Fruit fly (Drosophila melanogaster) whole organism, larva: ENCODE data around the gene CG14356.

ENCODE experiments used
- noc ChIP-seq: fragments of 200-800 bp; sonication (Bioruptor generic); optimal IDR thresholded peaks from 3 replicates; lab custom pipeline; 2019; ENCODE audit warnings: missing biosample characterization, mild to moderate bottlenecking, missing genetic modification characterization, moderate library complexity

The CG14356 gene

DNA sequence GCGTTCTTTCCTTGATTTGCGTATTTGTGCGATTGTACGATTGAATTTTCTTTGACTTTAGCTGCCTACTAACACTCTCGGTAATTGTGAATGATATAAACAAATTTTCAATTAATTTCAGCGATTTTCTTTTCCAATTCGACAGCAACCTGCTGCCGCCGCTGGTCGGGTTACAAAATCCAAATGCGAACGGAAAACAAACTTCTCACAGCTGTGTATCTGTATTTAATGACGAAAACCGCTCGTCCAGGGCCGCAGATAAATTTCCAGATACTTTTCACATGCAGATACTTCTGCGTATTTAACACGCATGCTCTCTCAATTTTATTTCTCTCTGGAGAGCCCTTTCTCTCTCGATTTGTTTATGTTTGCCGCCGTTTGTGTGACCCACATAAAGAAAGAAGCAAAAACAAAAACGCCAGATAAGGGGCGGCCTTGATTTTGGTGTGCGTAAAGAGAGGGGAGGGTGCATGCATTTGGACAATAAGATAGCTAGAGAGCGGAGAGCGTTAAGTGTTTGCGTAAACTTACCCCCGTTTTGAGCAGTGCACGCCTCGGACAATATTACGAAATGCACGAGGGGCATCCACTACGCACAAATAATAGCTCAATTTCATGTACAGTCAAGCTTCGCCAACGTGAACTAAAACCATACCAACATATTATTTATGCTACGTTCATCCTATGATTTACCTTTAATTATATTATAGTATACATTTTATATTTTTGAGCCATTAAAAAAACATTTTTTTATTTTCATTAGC lies 23.5 kb downstream of the CG14356 start, which contains the start of gene CG12402:
Gene CG12402, minus strand, starts transcription at position 164 of the 764 bp plus-strand sequence.
- no peak for TF ChIP-seq noc (tag; lab: Kevin White, UChicago)

DNA sequence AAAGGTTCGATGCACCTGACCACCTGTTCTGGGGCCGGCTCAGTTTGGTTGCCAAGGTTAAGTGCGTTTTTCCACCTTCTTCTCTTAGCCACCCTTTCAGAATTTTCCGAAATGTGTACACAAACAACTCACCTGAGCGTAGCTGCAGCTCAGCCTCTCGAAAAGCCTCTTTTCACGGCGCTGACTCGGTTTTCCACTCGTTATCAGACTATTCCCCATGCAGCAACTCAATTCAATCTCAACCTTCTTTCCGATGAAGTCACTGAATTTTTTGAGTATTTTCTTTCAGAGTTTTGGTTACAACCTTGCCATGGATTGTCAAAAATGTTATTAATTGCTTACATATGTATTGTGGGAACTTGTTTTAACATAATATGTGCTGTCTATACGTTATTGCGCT lies 24.3 kb downstream of the CG14356 start:
- no peak for TF ChIP-seq noc (tag; lab: Kevin White, UChicago)

DNA sequence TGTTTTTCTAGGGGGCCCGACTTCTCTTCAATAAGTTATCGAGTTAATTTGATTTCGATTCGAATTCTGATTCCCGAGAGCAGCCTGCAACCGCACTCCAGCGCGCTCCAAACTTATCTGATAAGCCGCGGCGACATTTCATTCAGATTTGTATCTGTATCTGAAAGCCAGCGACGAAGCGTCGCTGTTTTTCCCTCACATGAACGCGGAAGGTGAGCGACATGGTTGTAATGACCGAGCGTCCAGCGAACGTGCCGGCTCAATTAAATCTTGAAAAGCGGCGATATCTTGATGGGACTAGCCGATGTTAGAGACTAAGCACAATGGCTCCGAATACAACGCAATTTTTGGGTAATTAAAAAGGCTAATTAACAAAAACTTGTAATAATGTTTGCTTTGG lies 28.9 kb downstream of the CG14356 start, which contains the start of gene PK1-R:
Gene PK1-R, minus strand, starts transcription at position 101 of the 400 bp plus-strand sequence.
- no peak for TF ChIP-seq noc (tag; lab: Kevin White, UChicago)

DNA sequence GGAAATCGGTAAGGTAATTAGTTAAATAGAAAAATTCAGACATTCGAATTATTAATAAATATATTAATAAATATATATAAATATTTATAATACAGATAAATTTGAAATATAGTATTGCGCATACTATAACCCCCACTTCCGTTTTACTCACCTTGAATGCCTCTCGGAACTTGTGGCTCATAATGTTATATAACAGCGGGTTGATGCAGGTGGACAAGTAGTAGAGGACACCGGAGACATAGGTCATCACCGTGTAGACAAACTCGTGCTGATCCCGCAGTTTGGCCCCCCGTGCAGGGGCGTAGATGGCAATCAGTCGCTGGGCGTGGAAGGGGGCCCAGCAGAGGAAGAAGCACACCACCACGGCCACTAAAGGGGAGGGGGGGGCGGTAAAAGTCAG lies 30.9 kb downstream of the CG14356 start:
- no peak for TF ChIP-seq noc (tag; lab: Kevin White, UChicago)

DNA sequence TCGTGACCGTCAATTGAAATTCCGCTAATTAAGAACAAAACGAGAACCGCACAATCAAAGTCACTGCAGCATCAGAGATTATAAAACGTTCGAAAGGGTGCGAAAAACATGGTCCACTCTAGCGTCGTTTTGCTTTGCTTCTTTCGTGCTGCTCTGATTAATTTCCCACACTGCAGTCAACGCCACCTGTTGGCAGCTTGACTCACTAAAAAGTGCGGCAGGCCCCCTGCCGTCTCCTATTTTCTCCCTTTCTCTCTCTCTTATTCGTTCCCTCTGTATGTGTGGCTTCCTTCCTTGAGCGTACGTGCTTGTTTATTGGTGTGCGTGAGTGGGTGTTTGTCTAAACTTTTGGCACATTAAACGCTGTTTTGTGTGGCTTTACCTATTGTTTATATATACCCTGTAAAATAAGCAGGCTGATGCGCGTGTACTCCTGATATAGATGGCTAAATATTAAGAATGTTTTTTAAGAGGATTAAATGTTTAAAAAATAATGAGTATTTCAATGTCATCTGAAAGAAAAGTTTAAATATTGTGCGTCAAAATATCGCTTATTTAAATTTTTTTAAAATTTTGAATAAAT lies 33.3 kb downstream of the CG14356 start:
- no peak for TF ChIP-seq noc (tag; lab: Kevin White, UChicago)

DNA sequence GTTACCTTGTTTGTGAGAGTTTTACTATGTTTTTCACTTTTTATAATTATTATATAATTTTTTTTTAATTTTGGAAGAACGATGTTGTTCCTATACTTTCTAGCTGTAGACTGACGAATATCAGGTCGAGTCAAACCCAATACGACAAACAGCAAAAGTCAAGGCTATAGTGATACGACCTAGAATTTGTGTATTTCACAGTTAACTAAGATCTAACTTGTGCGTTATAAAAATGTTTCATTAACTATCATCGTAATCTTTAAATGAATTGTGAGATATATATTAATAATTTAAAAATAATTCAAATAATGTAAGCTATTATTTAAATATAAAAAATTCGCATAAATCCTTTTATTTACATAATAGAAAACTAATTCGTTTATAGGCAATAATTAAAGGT lies 33.9 kb downstream of the CG14356 start, which contains the start of gene CG9920:
Gene CG9920, minus strand, starts transcription at position 101 of the 400 bp plus-strand sequence.
- no peak for TF ChIP-seq noc (tag; lab: Kevin White, UChicago)

DNA sequence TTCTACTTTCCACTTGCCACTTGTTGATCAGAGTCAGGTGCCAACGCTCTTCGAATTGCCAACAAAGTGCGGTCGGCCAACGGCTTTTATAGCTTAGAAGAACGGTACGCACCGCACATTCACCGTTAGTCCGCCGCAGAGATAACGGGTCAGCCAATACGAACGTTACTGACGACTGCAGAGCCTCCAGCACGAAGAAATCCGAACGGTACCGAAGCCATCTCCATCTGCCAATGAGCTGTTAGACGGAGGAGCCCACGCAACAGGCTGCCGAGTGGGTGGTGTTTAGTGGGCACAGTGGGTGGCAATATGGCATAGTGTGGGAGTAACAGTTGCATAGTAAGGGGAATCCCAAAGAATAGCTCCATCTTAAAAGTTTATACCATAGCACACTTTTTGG lies 35.1 kb downstream of the CG14356 start, which contains the start of gene CCHa1:
Gene CCHa1, minus strand, starts transcription at position 44 of the 400 bp plus-strand sequence.
- TF ChIP-seq noc (tag; lab: Kevin White, UChicago) = no peak

DNA sequence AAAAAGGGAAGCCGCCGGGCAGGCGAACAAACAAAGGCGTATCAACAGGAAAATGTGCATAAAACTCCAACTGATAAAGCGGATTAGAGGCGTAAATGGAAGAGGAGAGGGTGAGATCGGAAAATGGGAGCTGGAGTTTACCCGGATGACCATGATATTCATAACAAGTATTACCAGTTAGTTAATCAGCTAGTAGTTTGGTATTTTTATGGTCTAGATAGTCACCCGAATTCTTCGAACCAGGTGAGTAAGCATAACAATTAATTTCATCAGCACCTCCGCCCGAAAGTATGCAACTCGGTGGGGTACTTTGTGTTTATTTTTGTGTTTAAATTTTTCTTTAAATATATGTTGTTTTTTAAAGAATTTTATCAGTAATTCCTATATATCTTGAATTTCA lies 36.0 kb downstream of the CG14356 start:
- TF ChIP-seq noc (tag; lab: Kevin White, UChicago) = no peak

DNA sequence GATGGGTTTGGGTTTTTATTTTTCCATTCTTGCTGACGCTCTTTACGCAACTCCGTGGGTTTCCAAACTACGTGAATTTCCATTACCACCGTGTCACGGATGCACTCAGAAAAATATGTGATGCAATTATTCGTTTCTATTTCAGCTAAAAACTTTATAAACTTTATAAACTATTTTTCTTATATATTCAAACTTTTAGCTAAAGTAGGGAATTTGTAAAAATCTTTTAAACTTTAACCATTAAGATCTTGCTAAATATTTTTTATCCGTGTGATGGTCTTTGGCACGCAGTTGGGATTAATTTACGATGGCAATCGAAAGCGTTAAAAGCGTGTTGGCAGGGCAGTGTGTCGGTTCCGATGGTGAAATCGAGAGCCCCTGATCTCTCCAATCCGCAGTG lies 36.4 kb downstream of the CG14356 start:
- TF ChIP-seq noc (tag; lab: Kevin White, UChicago) = no peak

DNA sequence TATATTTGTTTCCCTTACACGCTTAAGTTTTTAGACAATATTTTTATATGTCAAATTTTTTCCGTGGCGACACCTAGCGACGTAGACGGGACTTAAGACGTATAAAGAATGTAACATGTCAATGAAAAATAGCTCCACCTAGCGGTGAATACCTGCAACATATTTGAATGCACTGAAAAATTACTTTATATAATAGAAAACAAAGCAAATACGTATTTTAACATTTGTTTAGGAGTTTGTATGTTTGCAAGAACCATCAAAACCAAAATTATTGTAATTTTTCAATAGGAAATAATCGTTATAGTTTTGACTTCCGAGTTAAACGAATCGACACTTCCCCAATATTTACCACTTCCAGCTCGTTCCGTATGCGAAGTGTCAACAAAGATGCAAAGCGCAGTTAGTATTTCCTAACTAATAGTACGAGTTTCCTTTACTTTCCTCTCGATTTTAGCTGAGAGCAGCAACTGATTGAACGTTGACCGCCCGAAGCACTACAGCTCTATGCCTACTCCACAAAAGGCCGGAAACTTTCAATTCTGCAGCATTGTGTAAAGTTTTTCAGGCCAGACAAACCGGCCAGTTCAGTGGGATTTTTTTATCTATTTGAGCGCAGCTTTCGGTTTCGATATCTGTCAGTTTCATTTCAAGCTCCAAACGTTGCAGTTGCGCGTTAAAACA lies 42.8 kb downstream of the CG14356 start, which contains the start of gene Npc2b:
Gene Npc2b, plus strand, starts transcription at position 631 of the 681 bp plus-strand sequence.
- TF ChIP-seq noc (tag; lab: Kevin White, UChicago) = no peak

DNA sequence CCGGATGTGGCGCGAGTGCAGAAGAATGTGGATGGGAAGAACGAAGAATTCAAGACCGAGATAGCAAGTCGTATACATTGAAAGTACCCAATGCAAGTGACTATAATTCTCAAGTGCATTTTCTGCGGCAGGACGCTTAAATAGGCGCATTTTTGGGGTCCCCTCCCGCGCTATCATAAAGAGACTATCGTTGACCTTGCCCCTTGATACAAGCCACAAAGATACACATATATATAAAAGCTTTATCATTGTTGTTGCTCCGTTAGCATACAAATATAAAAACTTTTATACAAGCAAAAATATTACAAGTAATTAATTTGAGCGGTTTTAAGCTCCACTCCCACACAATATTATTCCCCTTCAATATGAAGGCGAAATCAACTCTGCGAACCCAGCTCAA lies 43.7 kb downstream of the CG14356 start:
- TF ChIP-seq noc (tag; lab: Kevin White, UChicago) = no peak

DNA sequence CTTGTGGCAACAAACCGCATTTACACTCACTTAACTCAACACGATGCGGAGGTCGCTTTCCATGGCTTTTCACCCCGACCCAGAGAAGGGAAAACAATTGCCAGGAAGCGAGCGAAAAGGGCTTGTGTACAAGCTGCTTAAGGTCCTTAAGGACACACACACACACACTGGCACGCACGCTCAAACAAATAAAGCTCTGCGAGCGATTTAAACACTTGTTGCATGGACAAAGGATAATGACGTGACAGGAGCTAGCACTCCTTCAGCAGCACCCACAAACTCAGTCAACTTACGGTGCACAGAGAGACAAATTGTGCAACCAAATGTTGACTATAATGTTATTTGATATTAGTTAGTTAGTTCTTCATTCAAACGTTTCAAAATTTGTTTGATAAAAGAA lies 46.3 kb downstream of the CG14356 start:
- no peak for TF ChIP-seq noc (tag; lab: Kevin White, UChicago)

DNA sequence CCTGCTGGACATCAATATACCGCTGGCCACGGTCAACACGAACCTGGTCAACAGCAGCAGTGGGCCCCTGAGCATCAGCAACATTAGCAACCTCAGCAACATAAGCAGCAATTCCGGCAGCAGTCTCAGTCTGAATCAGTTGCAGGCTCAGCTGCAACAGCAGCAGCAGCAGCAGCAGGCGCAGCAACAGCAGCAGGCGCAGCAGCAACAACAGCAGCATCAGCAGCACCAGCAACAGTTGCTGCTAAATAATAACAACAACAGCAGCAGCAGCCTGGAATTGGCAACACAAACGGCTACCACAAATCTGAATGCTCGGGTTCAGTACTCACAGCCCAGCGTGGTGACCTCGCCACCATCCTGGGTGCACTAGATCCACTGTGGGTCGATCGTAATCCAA lies 50.3 kb downstream of the CG14356 start:
- no peak for TF ChIP-seq noc (tag; lab: Kevin White, UChicago)
